Fruit fly (Drosophila melanogaster) whole organism: ENCODE data around the gene CG7829.

Experiments used
- psq ChIP-seq: fragments of >200 bp; optimal IDR thresholded peaks from 2 replicates; lab custom pipeline; 2017
- usp ChIP-seq: fragments of >200 bp; optimal IDR thresholded peaks from 2 replicates; lab custom pipeline; 2017; ENCODE audit warnings: missing biosample characterization, missing genetic modification characterization, mixed read lengths

dm6 chr3R:29817664-29818063 lies at the start of gene CG7829:
- TF ChIP-seq usp (GFP tag; lab: Kevin White, UChicago) (no peak), psq (lab: Kevin White, UChicago) (no peak)
